Worm (Caenorhabditis elegans): ENCODE data around the gene C29E4.14.

C29E4.14 gene

DNA sequence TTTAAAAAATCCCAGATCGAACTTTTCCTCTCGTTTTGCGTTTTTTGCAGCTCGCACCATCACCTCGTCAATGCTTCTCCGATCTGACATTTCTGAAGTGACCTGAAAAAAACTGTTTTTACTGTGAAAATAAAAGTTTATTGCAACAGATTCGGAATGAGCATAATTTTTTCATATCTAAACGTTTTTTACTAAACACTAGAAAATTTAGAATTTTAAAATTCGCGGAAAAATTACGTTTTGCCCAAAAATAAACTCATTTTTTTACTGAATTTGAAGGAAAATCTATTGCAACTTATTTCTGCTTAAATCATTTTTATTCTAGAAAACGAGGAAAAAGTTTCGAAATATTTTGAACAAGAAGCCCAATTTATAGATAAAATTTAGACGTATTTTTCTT, 37.0 kb upstream of the C29E4.14 start, which contains the start of gene ZK688.9:
Gene ZK688.9 (minus strand): TSS at position 101 of the 400 bp plus-strand sequence.
- TF ChIP-seq unc-55 (GFP tag; optimal IDR thresholded peaks at IDR 0.05) (no peak), peb-1 (tag; optimal IDR thresholded peaks at IDR 0.05) (no peak), ztf-4 (tag; optimal IDR thresholded peaks at IDR 0.05) (no peak), elt-1 (tag; optimal IDR thresholded peaks at IDR 0.05) (no peak), ZK546.5 (tag; optimal IDR thresholded peaks at IDR 0.05) (no peak), ztf-1 (GFP tag; conservative IDR thresholded peaks at IDR 0.05) (no peak), egl-27 (tag; optimal IDR thresholded peaks at IDR 0.05) (no peak), mbf-1 (tag; optimal IDR thresholded peaks at IDR 0.05) (no peak), gmeb-1 (tag; optimal IDR thresholded peaks at IDR 0.05) (no peak), sem-4 (tag; optimal IDR thresholded peaks at IDR 0.05) (no peak), ceh-16 (tag; optimal IDR thresholded peaks at IDR 0.05) (no peak), nhr-6 (tag; optimal IDR thresholded peaks at IDR 0.05) (no peak), ztf-11 (tag; optimal IDR thresholded peaks at IDR 0.05) (no peak), skn-1 (tag; optimal IDR thresholded peaks at IDR 0.05) (no peak), nhr-10 (tag; optimal IDR thresholded peaks at IDR 0.05) (no peak), nhr-237 (tag; optimal IDR thresholded peaks at IDR 0.05) (no peak), dmd-4 (tag; optimal IDR thresholded peaks at IDR 0.05) (no peak), lin-39 (tag; optimal IDR thresholded peaks at IDR 0.05) (no peak), sma-3 (GFP tag; optimal IDR thresholded peaks at IDR 0.05) (no peak)

DNA sequence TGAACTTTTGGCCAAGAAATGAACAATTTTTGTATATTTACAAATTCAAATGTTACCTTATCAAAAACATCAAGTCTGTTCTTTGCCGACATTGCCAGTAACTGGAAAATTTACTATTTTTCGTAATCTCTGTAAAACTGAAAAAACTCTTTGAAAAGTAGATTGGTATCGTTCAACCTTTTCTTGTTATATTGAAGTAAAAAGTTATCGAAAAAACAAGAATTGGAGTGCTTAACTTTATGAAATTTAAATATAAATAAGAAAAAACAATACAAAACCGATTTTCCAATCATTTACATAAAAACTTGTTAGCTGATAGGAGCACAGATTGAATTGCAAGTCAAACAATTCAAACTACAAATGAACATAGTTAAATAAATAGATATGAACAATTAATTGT, 35.1 kb upstream of the C29E4.14 start, which contains the start of gene ZK688.11:
Gene ZK688.11 (minus strand): TSS at position 101 of the 400 bp plus-strand sequence.
- TF ChIP-seq unc-39 (tag; optimal IDR thresholded peaks at IDR 0.05) (no peak), C34F6.9 (tag; optimal IDR thresholded peaks at IDR 0.05) (no peak), nhr-11 (tag; optimal IDR thresholded peaks at IDR 0.05) (no peak), ceh-16 (tag; optimal IDR thresholded peaks at IDR 0.05) (no peak), ztf-11 (tag; optimal IDR thresholded peaks at IDR 0.05) (no peak), unc-55 (GFP tag; optimal IDR thresholded peaks at IDR 0.05) (no peak), ama-1 (optimal IDR thresholded peaks at IDR 0.05) (no peak), nhr-77 (tag; optimal IDR thresholded peaks at IDR 0.05) (no peak), Y55F3AM.14 (GFP tag; optimal IDR thresholded peaks at IDR 0.05) (no peak), sma-3 (GFP tag; optimal IDR thresholded peaks at IDR 0.05) (no peak), snpc-4 (tag; optimal IDR thresholded peaks at IDR 0.05) (no peak), ztf-1 (GFP tag; conservative IDR thresholded peaks at IDR 0.05) (no peak), nhr-237 (tag; optimal IDR thresholded peaks at IDR 0.05) (no peak), aly-2 (tag; optimal IDR thresholded peaks at IDR 0.05) (no peak), dmd-4 (tag; optimal IDR thresholded peaks at IDR 0.05) (no peak), elt-1 (tag; optimal IDR thresholded peaks at IDR 0.05) (no peak), nhr-25 (tag; optimal IDR thresholded peaks at IDR 0.05) (no peak), mbf-1 (tag; optimal IDR thresholded peaks at IDR 0.05) (no peak)

DNA sequence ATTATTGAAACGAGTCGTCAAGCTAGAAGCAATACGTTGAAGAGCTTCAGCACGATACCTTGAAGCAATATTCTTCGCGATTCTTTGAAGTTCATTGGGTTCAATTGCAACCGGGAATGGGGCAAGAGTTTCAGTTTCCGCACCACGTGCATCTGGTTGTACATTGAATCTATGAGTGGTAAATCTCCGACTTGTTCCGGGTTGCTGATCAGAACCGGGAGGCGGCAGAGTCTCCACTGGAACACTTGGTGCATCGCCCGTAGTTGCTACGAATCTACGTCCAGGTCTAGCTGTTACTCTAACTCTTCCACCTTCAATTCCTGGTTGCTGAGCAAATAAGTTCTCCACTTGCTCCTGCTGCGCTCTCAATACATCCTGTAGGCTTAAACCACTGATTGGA, 30.9 kb upstream of the C29E4.14 start:
- TF ChIP-seq nhr-11 (tag; optimal IDR thresholded peaks at IDR 0.05) (no peak), lin-11 (tag; optimal IDR thresholded peaks at IDR 0.05) (no peak), ztf-11 (tag; optimal IDR thresholded peaks at IDR 0.05) (no peak), lin-13 (GFP tag; optimal IDR thresholded peaks at IDR 0.05) (no peak), F13H6.1 (tag; optimal IDR thresholded peaks at IDR 0.05) (no peak), sma-9 (GFP tag; optimal IDR thresholded peaks at IDR 0.05) (no peak), sma-9 (tag; optimal IDR thresholded peaks at IDR 0.05) (no peak), fos-1 (tag; optimal IDR thresholded peaks at IDR 0.05) (no peak), ZK546.5 (tag; optimal IDR thresholded peaks at IDR 0.05) (no peak), elt-1 (tag; optimal IDR thresholded peaks at IDR 0.05) (no peak)

DNA sequence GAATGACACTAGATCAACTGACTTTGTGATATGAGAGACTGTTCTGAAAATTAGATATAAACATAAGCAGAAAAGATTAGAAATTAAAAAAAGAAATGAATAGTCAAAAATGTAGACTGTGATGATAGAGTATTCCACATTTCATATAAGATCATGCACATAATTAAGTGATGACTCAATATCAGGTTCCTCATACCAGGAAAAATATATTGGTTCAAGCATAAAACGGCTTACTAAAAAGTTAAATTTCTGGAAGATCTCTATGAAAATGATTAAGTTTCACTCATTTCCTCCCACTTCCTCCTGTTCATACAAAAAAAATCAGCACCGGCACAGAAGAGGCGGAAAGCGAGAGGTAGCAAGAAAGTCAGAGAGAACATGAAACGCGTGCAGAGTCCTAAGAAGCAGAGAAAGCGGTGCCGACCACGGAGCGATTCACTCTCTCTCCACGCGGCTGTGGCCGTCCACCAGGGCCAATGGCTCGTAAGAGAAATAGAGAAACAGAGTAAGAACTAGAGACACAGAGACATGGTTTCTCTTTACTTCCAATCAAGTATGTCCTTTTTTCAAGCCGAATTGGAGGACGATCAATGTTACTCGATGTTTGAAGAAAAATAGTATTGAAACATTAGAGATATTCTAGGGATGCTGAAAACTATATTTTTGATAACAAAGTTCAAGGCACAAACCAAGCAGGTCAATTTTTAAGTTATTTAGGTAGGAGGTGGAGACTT, 28.2 kb upstream of the C29E4.14 start, which contains the start of the genes ZK688.5 and fahd-1:
Gene ZK688.5 (minus strand): TSS at position 51 of the 734 bp plus-strand sequence.
Gene fahd-1 (plus strand): TSS at position 684 of the 734 bp plus-strand sequence.
- peak; percentile 18 for TF ChIP-seq ztf-4 (tag; optimal IDR thresholded peaks at IDR 0.05)
- TF ChIP-seq ceh-16 (tag; optimal IDR thresholded peaks at IDR 0.05): no peak
- TF ChIP-seq nhr-77 (tag; optimal IDR thresholded peaks at IDR 0.05): no peak
- no peak for TF ChIP-seq dmd-4 (tag; optimal IDR thresholded peaks at IDR 0.05)
- TF ChIP-seq nhr-12 (tag; optimal IDR thresholded peaks at IDR 0.05): no peak
- no peak for TF ChIP-seq elt-1 (tag; optimal IDR thresholded peaks at IDR 0.05)
- TF ChIP-seq snpc-4 (tag; optimal IDR thresholded peaks at IDR 0.05): peak; percentile 47
- TF ChIP-seq nhr-129 (tag; optimal IDR thresholded peaks at IDR 0.05): peak; percentile 82
- no peak for TF ChIP-seq nhr-10 (tag; optimal IDR thresholded peaks at IDR 0.05)
- no peak for TF ChIP-seq ztf-1 (GFP tag; conservative IDR thresholded peaks at IDR 0.05)
- TF ChIP-seq ZK546.5 (tag; optimal IDR thresholded peaks at IDR 0.05): no peak
- TF ChIP-seq elt-3 (tag; optimal IDR thresholded peaks at IDR 0.05): no peak
- peak; percentile 37 for TF ChIP-seq egl-27 (tag; optimal IDR thresholded peaks at IDR 0.05)
- peak; percentile 70 for TF ChIP-seq sma-3 (GFP tag; optimal IDR thresholded peaks at IDR 0.05)
- no peak for TF ChIP-seq mab-5 (tag; optimal IDR thresholded peaks at IDR 0.05)
- peak; percentile 87 for TF ChIP-seq C34F6.9 (tag; optimal IDR thresholded peaks at IDR 0.05)
- no peak for TF ChIP-seq nhr-237 (tag; optimal IDR thresholded peaks at IDR 0.05)
- no peak for TF ChIP-seq unc-62 (GFP tag; optimal IDR thresholded peaks at IDR 0.05)
- TF ChIP-seq ama-1 (optimal IDR thresholded peaks at IDR 0.05): peak; percentile 35
- peak; percentile 65 for TF ChIP-seq gmeb-1 (tag; optimal IDR thresholded peaks at IDR 0.05)
- no peak for TF ChIP-seq peb-1 (tag; optimal IDR thresholded peaks at IDR 0.05)
- TF ChIP-seq crh-2 (tag; optimal IDR thresholded peaks at IDR 0.05): peak; percentile 85
- TF ChIP-seq ztf-11 (tag; optimal IDR thresholded peaks at IDR 0.05): no peak
- no peak for TF ChIP-seq ceh-82 (tag; optimal IDR thresholded peaks at IDR 0.05)
- TF ChIP-seq lin-11 (tag; optimal IDR thresholded peaks at IDR 0.05): no peak
- TF ChIP-seq nhr-23 (tag; optimal IDR thresholded peaks at IDR 0.05): no peak
- no peak for TF ChIP-seq mbf-1 (tag; optimal IDR thresholded peaks at IDR 0.05)
- peak; percentile 67 for TF ChIP-seq sem-4 (tag; optimal IDR thresholded peaks at IDR 0.05)
- TF ChIP-seq unc-39 (tag; optimal IDR thresholded peaks at IDR 0.05): no peak
- TF ChIP-seq nhr-11 (tag; optimal IDR thresholded peaks at IDR 0.05): no peak
- TF ChIP-seq lsy-2 (tag; optimal IDR thresholded peaks at IDR 0.05): peak; percentile 60 to 69
- peak; percentile 88 for TF ChIP-seq nhr-25 (tag; optimal IDR thresholded peaks at IDR 0.05)

Measured in whole organism, L2 larva.